Fruit fly (Drosophila melanogaster) whole organism, embryonic: ENCODE results near the gene Cks85A.

Experiments
- CG10543 ChIP-seq: fragments of 200-800 bp; sonication (Bioruptor generic); optimal IDR thresholded peaks from 3 replicates; lab custom pipeline; 2017; ENCODE audit warnings: missing biosample characterization, mild to moderate bottlenecking, missing genetic modification characterization, moderate library complexity
- CG12659 ChIP-seq: fragments of 200-800 bp; sonication (Bioruptor generic); optimal IDR thresholded peaks from 3 replicates; lab custom pipeline; 2017; ENCODE audit warnings: mild to moderate bottlenecking, missing biosample characterization, missing genetic modification reagents, missing genetic modification characterization
- CG1603 ChIP-seq: fragments of 200-800 bp; sonication (Bioruptor generic); optimal IDR thresholded peaks from 2 replicates; lab custom pipeline; 2019; ENCODE audit warnings: missing biosample characterization, mild to moderate bottlenecking, missing genetic modification characterization, moderate library complexity
- CG17186 ChIP-seq: fragments of 200-800 bp; sonication (Bioruptor generic); optimal IDR thresholded peaks from 3 replicates; lab custom pipeline; 2017; ENCODE audit warnings: missing biosample characterization, missing genetic modification reagents, missing genetic modification characterization
- CG17385 ChIP-seq: fragments of 200-800 bp; sonication (Bioruptor generic); optimal IDR thresholded peaks from 3 replicates; lab custom pipeline; 2018; ENCODE audit warnings: missing biosample characterization, mild to moderate bottlenecking, missing genetic modification characterization
- CG2129 ChIP-seq: fragments of 200-800 bp; sonication (Bioruptor generic); IDR thresholded peaks from 2 replicates; pipeline ENCODE4 v1.3.6; 2022; ENCODE audit warnings: missing biosample characterization, missing genetic modification characterization; ENCODE audit not compliant: partially characterized antibody
- CG30020 ChIP-seq: fragments of 200-800 bp; optimal IDR thresholded peaks from 2 replicates; lab custom pipeline; 2019; ENCODE audit warnings: missing biosample characterization, mild to moderate bottlenecking, missing genetic modification characterization, moderate library complexity
- CG33213 ChIP-seq: fragments of 200-800 bp; sonication (Bioruptor generic); optimal IDR thresholded peaks from 3 replicates; lab custom pipeline; 2016; ENCODE audit warnings: missing biosample characterization, missing genetic modification characterization
- CG34422 ChIP-seq: fragments of 200-800 bp; sonication (Bioruptor generic); IDR thresholded peaks from 3 replicates; pipeline ENCODE4 v1.3.6; 2022; ENCODE audit warnings: missing biosample characterization, missing genetic modification characterization
- CG3995 ChIP-seq: fragments of 200-800 bp; sonication (Bioruptor generic); optimal IDR thresholded peaks from 3 replicates; lab custom pipeline; 2016; ENCODE audit warnings: missing biosample characterization, missing genetic modification characterization
- CG42726 ChIP-seq: fragments of 200-800 bp; sonication (Bioruptor generic); IDR thresholded peaks from 2 replicates; pipeline ENCODE4 v1.3.6; 2022; ENCODE audit warnings: missing biosample characterization, missing genetic modification characterization; ENCODE audit not compliant: partially characterized antibody
- CG4360 ChIP-seq: fragments of 200-800 bp; sonication (Bioruptor generic); IDR thresholded peaks from 2 replicates; pipeline ENCODE4 v1.3.6; 2022; ENCODE audit warnings: missing biosample characterization, missing genetic modification characterization
- CG4617 ChIP-seq: fragments of 200-800 bp; sonication (Bioruptor generic); optimal IDR thresholded peaks from 3 replicates; lab custom pipeline; 2016; ENCODE audit warnings: missing biosample characterization, missing genetic modification characterization, borderline replicate concordance
- CG6791 ChIP-seq: fragments of 200-800 bp; sonication (Bioruptor generic); IDR thresholded peaks from 3 replicates; pipeline ENCODE4 v1.3.6; 2022; ENCODE audit warnings: missing biosample characterization, missing genetic modification characterization; ENCODE audit not compliant: partially characterized antibody
- CG7271 ChIP-seq: fragments of 200-800 bp; sonication (Bioruptor generic); optimal IDR thresholded peaks from 2 replicates; lab custom pipeline; 2018; ENCODE audit warnings: missing biosample characterization, mild to moderate bottlenecking, missing genetic modification characterization, moderate library complexity
- CG7928 ChIP-seq: fragments of 200-800 bp; sonication (Bioruptor generic); optimal IDR thresholded peaks from 2 replicates; lab custom pipeline; 2017; ENCODE audit warnings: missing biosample characterization, mild to moderate bottlenecking, missing genetic modification characterization
- CG7987 ChIP-seq: fragments of 200-800 bp; sonication (Bioruptor generic); optimal IDR thresholded peaks from 2 replicates; lab custom pipeline; 2018; ENCODE audit warnings: missing biosample characterization, mild to moderate bottlenecking, missing genetic modification characterization, moderate library complexity
- CG8290 ChIP-seq, 3 experiments: fragments of 200-800 bp; sonication (Bioruptor generic); optimal IDR thresholded peaks; 2 replicates each; lab custom pipeline; 2016 to 2019; ENCODE audit warnings: missing biosample characterization in 3 of 3, missing genetic modification characterization in 3 of 3, mild to moderate bottlenecking in 2 of 3, moderate library complexity in 1 of 3
- CG8924 ChIP-seq: fragments of 200-800 bp; optimal IDR thresholded peaks from 3 replicates; lab custom pipeline; 2019; ENCODE audit warnings: missing biosample characterization, mild to moderate bottlenecking, missing genetic modification characterization, moderate library complexity
- CoRest ChIP-seq: fragments of 200-800 bp; sonication (Bioruptor generic); optimal IDR thresholded peaks from 3 replicates; lab custom pipeline; 2018; ENCODE audit warnings: missing biosample characterization, mild to moderate bottlenecking, missing genetic modification characterization, moderate library complexity
- HLH4C ChIP-seq: fragments of 200-800 bp; sonication (Bioruptor generic); IDR thresholded peaks from 3 replicates; pipeline ENCODE4 v1.3.6; 2022; ENCODE audit warnings: missing biosample characterization, missing genetic modification characterization; ENCODE audit not compliant: partially characterized antibody
- Lhr ChIP-seq: fragments of 200-800 bp; sonication (Bioruptor generic); optimal IDR thresholded peaks from 3 replicates; lab custom pipeline; 2017; ENCODE audit warnings: mild to moderate bottlenecking, missing biosample characterization, missing genetic modification reagents, missing genetic modification characterization
- MBD-R2 ChIP-seq: fragments of 200-800 bp; sonication (Bioruptor generic); IDR thresholded peaks from 2 replicates; pipeline ENCODE4 v1.3.6; 2022; ENCODE audit warnings: missing biosample characterization, missing genetic modification characterization
- MESR4 ChIP-seq: fragments of 200-800 bp; sonication (Bioruptor generic); optimal IDR thresholded peaks from 2 replicates; lab custom pipeline; 2018; ENCODE audit warnings: missing biosample characterization, mild to moderate bottlenecking, missing genetic modification characterization, moderate library complexity
- Mes4 ChIP-seq: fragments of 200-800 bp; sonication (Bioruptor generic); optimal IDR thresholded peaks from 2 replicates; lab custom pipeline; 2016; ENCODE audit warnings: missing biosample characterization, missing genetic modification characterization
- NC2β ChIP-seq: fragments of 200-800 bp; sonication (Bioruptor generic); optimal IDR thresholded peaks from 2 replicates; lab custom pipeline; 2016; ENCODE audit warnings: missing biosample characterization, missing genetic modification characterization
- Pdp1 ChIP-seq, 2 experiments: fragments of 200-800 bp; sonication (Bioruptor generic); optimal IDR thresholded peaks; 3 replicates each; lab custom pipeline; 2016; ENCODE audit warnings: missing biosample characterization in 2 of 2, missing genetic modification characterization in 2 of 2, mild to moderate bottlenecking in 1 of 2, moderate library complexity in 1 of 2
- Sry-β ChIP-seq: fragments of 200-800 bp; sonication (Bioruptor generic); optimal IDR thresholded peaks from 2 replicates; lab custom pipeline; 2018; ENCODE audit warnings: missing biosample characterization, mild to moderate bottlenecking, missing genetic modification characterization, moderate library complexity
- Stat92E ChIP-seq, 3 experiments: fragments of >200 bp in 2 of 3; fragments of 200-800 bp in 1 of 3; sonication (Bioruptor generic) in 1 of 3; optimal IDR thresholded peaks; 2 replicates each; lab custom pipeline; 2017 to 2019; ENCODE audit warnings: missing biosample characterization in 3 of 3, missing genetic modification characterization in 3 of 3, mild to moderate bottlenecking in 1 of 3, moderate library complexity in 1 of 3
- YL-1 ChIP-seq: fragments of 200-800 bp; sonication (Bioruptor generic); optimal IDR thresholded peaks from 3 replicates; lab custom pipeline; 2017; ENCODE audit warnings: missing biosample characterization, mild to moderate bottlenecking, missing genetic modification characterization
- abd-A ChIP-seq: fragments of 200-800 bp; sonication (Bioruptor generic); optimal IDR thresholded peaks from 3 replicates; lab custom pipeline; 2019; ENCODE audit warnings: missing biosample characterization, mild to moderate bottlenecking, missing genetic modification characterization, moderate library complexity
- ato ChIP-seq: fragments of 200-800 bp; sonication (Bioruptor generic); IDR thresholded peaks from 2 replicates; pipeline ENCODE4 v1.3.6; 2022; ENCODE audit warnings: missing biosample characterization, missing genetic modification characterization; ENCODE audit not compliant: partially characterized antibody
- ci ChIP-seq: fragments of 200-800 bp; sonication (Bioruptor generic); IDR thresholded peaks from 3 replicates; pipeline ENCODE4 v1.3.6; 2022; ENCODE audit warnings: missing biosample characterization, missing genetic modification characterization
- crc ChIP-seq: fragments of 200-800 bp; sonication (Bioruptor generic); optimal IDR thresholded peaks from 2 replicates; lab custom pipeline; 2016; ENCODE audit warnings: missing biosample characterization, missing genetic modification characterization
- dmrt11E ChIP-seq: fragments of 200-800 bp; sonication (Bioruptor generic); optimal IDR thresholded peaks from 3 replicates; lab custom pipeline; 2018; ENCODE audit warnings: missing biosample characterization, mild to moderate bottlenecking, missing genetic modification characterization, moderate library complexity
- dpn ChIP-seq, 2 experiments: fragments of 200-800 bp; sonication (Bioruptor generic); optimal IDR thresholded peaks; 3 replicates each; lab custom pipeline; 2016; ENCODE audit warnings: missing biosample characterization in 2 of 2, missing genetic modification characterization in 2 of 2
- fd64A ChIP-seq: fragments of 200-800 bp; sonication (Bioruptor generic); optimal IDR thresholded peaks from 3 replicates; lab custom pipeline; 2018; ENCODE audit warnings: missing biosample characterization, mild to moderate bottlenecking, missing genetic modification characterization
- hbn ChIP-seq: fragments of 200-800 bp; sonication (Bioruptor generic); IDR thresholded peaks from 2 replicates; pipeline ENCODE4 v1.3.6; 2022; ENCODE audit warnings: missing biosample characterization, missing genetic modification characterization; ENCODE audit not compliant: partially characterized antibody
- insv ChIP-seq, 2 experiments: fragments of 200-800 bp; sonication (Bioruptor generic); optimal IDR thresholded peaks; 3 replicates each; lab custom pipeline; 2016 to 2018; ENCODE audit warnings: missing biosample characterization in 2 of 2, missing genetic modification characterization in 2 of 2
- lbe ChIP-seq: fragments of 200-800 bp; sonication (Bioruptor generic); optimal IDR thresholded peaks from 2 replicates; lab custom pipeline; 2016; ENCODE audit warnings: missing biosample characterization, mild to moderate bottlenecking, missing genetic modification characterization
- maf-S ChIP-seq: fragments of 200-800 bp; sonication (Bioruptor generic); optimal IDR thresholded peaks from 2 replicates; lab custom pipeline; 2016; ENCODE audit warnings: missing biosample characterization, missing genetic modification characterization
- mld ChIP-seq: fragments of 200-800 bp; sonication (Bioruptor generic); IDR thresholded peaks from 3 replicates; pipeline ENCODE4 v1.3.6; 2022; ENCODE audit warnings: missing biosample characterization, missing genetic modification characterization; ENCODE audit not compliant: partially characterized antibody
- nmo ChIP-seq: fragments of 200-800 bp; sonication (Bioruptor generic); optimal IDR thresholded peaks from 2 replicates; lab custom pipeline; 2018; ENCODE audit warnings: missing biosample characterization, mild to moderate bottlenecking, missing genetic modification characterization, moderate library complexity
- sens ChIP-seq: fragments of 200-800 bp; sonication (Bioruptor generic); peaks from one replicate; lab custom pipeline; 2016; ENCODE audit warnings: missing biosample characterization, missing genetic modification characterization
- sr ChIP-seq: fragments of 200-800 bp; sonication (Bioruptor generic); IDR thresholded peaks from 3 replicates; pipeline ENCODE4 v1.3.6; 2022; ENCODE audit warnings: missing biosample characterization, missing genetic modification characterization
- stwl ChIP-seq: fragments of 200-800 bp; sonication (Bioruptor generic); optimal IDR thresholded peaks from 3 replicates; lab custom pipeline; 2018; ENCODE audit warnings: missing biosample characterization, mild to moderate bottlenecking, missing genetic modification characterization, moderate library complexity

Cks85A gene

dm6 chr3R:8715851-8716550 is 2.3 kb downstream of the Cks85A start, which contains the start of gene TMEM216 (continued):
- TF ChIP-seq CG12659 (GFP tag; lab: Kevin White, UChicago), result peak; percentile 80
- TF ChIP-seq CG34422, result peak; percentile 43; the same call in 1 of the 3 replicates
- peak; percentile 16 for TF ChIP-seq CG7987
- no peak for TF ChIP-seq CG7928
- peak; percentile 42 for TF ChIP-seq CG33213
- peak in 1 of 2 experiments; percentile 6 for TF ChIP-seq dpn (GFP tag; optimal IDR thresholded peaks at IDR 0.05; lab: Kevin White, UChicago)
- peak; percentile 25 for TF ChIP-seq CG8290 (GFP tag; optimal IDR thresholded peaks at IDR 0.05; lab: Kevin White, UChicago)
- no peak for TF ChIP-seq CG8290 (tag; optimal IDR thresholded peaks at IDR 0.05; lab: Kevin White, UChicago)
- peak; percentile 51 for TF ChIP-seq CG1603
- peak; percentile 99 for TF ChIP-seq MESR4 (GFP tag; lab: Kevin White, UChicago)
- no peak for TF ChIP-seq maf-S (GFP tag; lab: Kevin White, UChicago)
- TF ChIP-seq HLH4C (GFP tag; lab: Robert Waterston, UW), result peak; percentile 71
- no peak for TF ChIP-seq crc (GFP tag; lab: Kevin White, UChicago)
- TF ChIP-seq CG7271, result peak; percentile 10
- peak; percentile 46 for TF ChIP-seq CG4617 (GFP tag; lab: Kevin White, UChicago)
- peak; percentile 38; the same call in 1 of the 2 replicates for TF ChIP-seq hbn (GFP tag; lab: Robert Waterston, UW)
- peak; percentile 36 for TF ChIP-seq CG10543 (GFP tag; lab: Kevin White, UChicago)
- TF ChIP-seq CG2129 (GFP tag; lab: Robert Waterston, UW), result no peak
- TF ChIP-seq CG6791 (GFP tag; lab: Robert Waterston, UW), result no peak
- TF ChIP-seq ci, result peak; percentile 44; the same call in 2 of the 3 replicates
- peak; percentile 11 for TF ChIP-seq lbe (GFP tag; lab: Kevin White, UChicago)
- peak; percentile 90 for TF ChIP-seq YL-1 (GFP tag; lab: Kevin White, UChicago)
- peak; percentile 97 for TF ChIP-seq CG4360 (GFP tag; lab: Robert Waterston, UW)
- peak; percentile 36; the same call in 1 of the 2 replicates for TF ChIP-seq MBD-R2 (GFP tag; lab: Robert Waterston, UW)
- TF ChIP-seq CG17385, result peak; percentile 85
- peak in 1 of 2 experiments; percentile 100 for TF ChIP-seq Pdp1 (GFP tag; optimal IDR thresholded peaks at IDR 0.05; lab: Kevin White, UChicago)
- peak; percentile 44 for TF ChIP-seq Sry-β (GFP tag; lab: Kevin White, UChicago)
- no peak for TF ChIP-seq mld
- TF ChIP-seq Lhr (GFP tag; lab: Kevin White, UChicago), result peak; percentile 76
- peak; percentile 8 for TF ChIP-seq NC2β (GFP tag; lab: Kevin White, UChicago)
- peak; percentile 18; the same call in 1 of the 2 replicates for TF ChIP-seq ato (GFP tag; lab: Robert Waterston, UW)
- peak; percentile 2 for TF ChIP-seq Mes4
- TF ChIP-seq stwl (tag; lab: Kevin White, UChicago), result peak; percentile 73
- TF ChIP-seq CG3995, result peak; percentile 82
- TF ChIP-seq CG30020 (tag; lab: Kevin White, UChicago), result peak; percentile 25
- no peak for TF ChIP-seq abd-A (tag; lab: Kevin White, UChicago)
- peak in 1 of 2 experiments; percentile 73 for TF ChIP-seq insv (GFP tag; optimal IDR thresholded peaks at IDR 0.05; lab: Kevin White, UChicago)
- no peak for TF ChIP-seq sr (GFP tag; lab: Robert Waterston, UW)
- peak; percentile 56 for TF ChIP-seq CG8924
- TF ChIP-seq CG17186 (GFP tag; lab: Kevin White, UChicago), result peak; percentile 29
- no peak for TF ChIP-seq fd64A (GFP tag; lab: Kevin White, UChicago)
- TF ChIP-seq CG42726 (GFP tag; lab: Robert Waterston, UW), result peak; percentile 8; the same call in 1 of the 2 replicates
- TF ChIP-seq dmrt11E (tag; lab: Kevin White, UChicago), result peak; percentile 15
- TF ChIP-seq Stat92E (GFP tag; optimal IDR thresholded peaks at IDR 0.05; lab: Kevin White, UChicago), result peak in 1 of 3 experiments; percentile 33
- peak; percentile 10 for TF ChIP-seq nmo (GFP tag; lab: Kevin White, UChicago)
- TF ChIP-seq sens (GFP tag; lab: Kevin White, UChicago), result peak; percentile 76
- TF ChIP-seq CoRest (tag; lab: Kevin White, UChicago), result peak; percentile 50
